Fruit fly (Drosophila melanogaster): Measurements from ENCODE around the gene CG15385.
A peak's percentile ranks its signal among the peaks of the same experiment; 100 is the strongest.

Gene CG15385

DNA sequence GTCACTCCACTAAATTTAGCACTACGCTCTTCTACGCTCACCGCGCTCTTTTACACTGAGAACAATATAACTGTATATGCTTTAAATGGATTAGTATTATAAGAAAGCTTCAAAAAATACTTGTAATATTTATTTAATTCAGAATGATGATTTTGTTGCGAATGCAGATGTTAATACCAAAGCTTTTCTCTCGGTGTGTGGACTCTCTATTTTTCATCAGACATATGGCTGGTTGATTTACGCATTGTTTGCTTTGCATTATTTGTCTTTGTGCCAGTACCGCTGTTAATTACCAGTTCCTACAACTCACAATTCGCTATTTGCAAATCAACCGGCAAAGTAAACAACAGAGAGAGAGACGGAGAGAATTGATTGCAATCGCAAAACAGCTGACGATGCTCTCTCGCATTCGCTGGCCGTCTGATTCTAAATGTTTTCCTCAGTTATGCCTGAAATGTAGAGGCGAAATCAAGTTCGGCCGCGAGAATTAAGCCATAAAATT lies 9.3 kb upstream of the CG15385 start (continued):
- TF ChIP-seq gsb (GFP tag; IDR thresholded peaks at IDR 0.05) (peak; percentile 97), run (tag; optimal IDR thresholded peaks at IDR 0.05) (peak; percentile 91), CG7987 (GFP tag; optimal IDR thresholded peaks at IDR 0.05) (peak; percentile 89), B-H2 (GFP tag; optimal IDR thresholded peaks at IDR 0.05) (peak; percentile 94), NfI (GFP tag; optimal IDR thresholded peaks at IDR 0.05) (peak; percentile 96), Drgx (GFP tag; IDR thresholded peaks at IDR 0.05) (peak; percentile 99), bbx (GFP tag; IDR thresholded peaks at IDR 0.05; ENCODE audit: partially characterized antibody) (no peak), az2 (GFP tag; optimal IDR thresholded peaks at IDR 0.05) (peak; percentile 96), gem (tag; optimal IDR thresholded peaks at IDR 0.05) (peak; percentile 99), Asciz (GFP tag; optimal IDR thresholded peaks at IDR 0.05) (peak; percentile 89), Poxn (GFP tag; IDR thresholded peaks at IDR 0.05) (peak; percentile 90), H15 (GFP tag; IDR thresholded peaks at IDR 0.05) (peak; percentile 96), fu2 (GFP tag; optimal IDR thresholded peaks at IDR 0.05) (peak; percentile 95), chinmo (GFP tag; IDR thresholded peaks at IDR 0.05; ENCODE audit: partially characterized antibody) (peak; percentile 91; the same call in 3 of the 4 replicates), CG33557 (GFP tag; optimal IDR thresholded peaks at IDR 0.05) (peak; percentile 90), CG13624 (GFP tag; optimal IDR thresholded peaks at IDR 0.05) (peak; percentile 96), jumu (GFP tag; optimal IDR thresholded peaks at IDR 0.05) (peak; percentile 95), CG17328 (GFP tag; IDR thresholded peaks at IDR 0.05) (peak; percentile 98), ind (GFP tag; optimal IDR thresholded peaks at IDR 0.05) (peak; percentile 94), maf-S (GFP tag; optimal IDR thresholded peaks at IDR 0.05) (peak; percentile 94), lbe (GFP tag; optimal IDR thresholded peaks at IDR 0.05) (peak; percentile 97), Oli (tag; optimal IDR thresholded peaks at IDR 0.05) (peak; percentile 96), CG2199 (GFP tag; IDR thresholded peaks at IDR 0.05) (peak; percentile 96), Ptx1 (GFP tag; IDR thresholded peaks at IDR 0.05) (peak; percentile 99), Sox102F (GFP tag; optimal IDR thresholded peaks at IDR 0.05) (peak; percentile 97), CG18619 (GFP tag; optimal IDR thresholded peaks at IDR 0.05) (peak; percentile 95), HmgZ (tag; optimal IDR thresholded peaks at IDR 0.05) (peak; percentile 98), CG6689 (GFP tag; IDR thresholded peaks at IDR 0.05) (peak; percentile 97), Camta (GFP tag; optimal IDR thresholded peaks at IDR 0.05) (peak; percentile 93), CG15073 (GFP tag; optimal IDR thresholded peaks at IDR 0.05) (peak; percentile 76), CG10654 (GFP tag; optimal IDR thresholded peaks at IDR 0.05) (peak; percentile 91), zen2 (GFP tag; IDR thresholded peaks at IDR 0.05; ENCODE audit: partially characterized antibody) (no peak), CG11560 (tag; IDR thresholded peaks at IDR 0.05) (peak; percentile 92), pita (GFP tag; optimal IDR thresholded peaks at IDR 0.05) (no peak), CG30431 (GFP tag; optimal IDR thresholded peaks at IDR 0.05) (peak; percentile 91), crc (GFP tag; optimal IDR thresholded peaks at IDR 0.05) (peak; percentile 91), sima (GFP tag; optimal IDR thresholded peaks at IDR 0.05) (peak; percentile 84), org-1 (GFP tag; optimal IDR thresholded peaks at IDR 0.05) (peak; percentile 96), CHES-1-like (GFP tag; optimal IDR thresholded peaks at IDR 0.05) (peak; percentile 98), CG10267 (tag; optimal IDR thresholded peaks at IDR 0.05) (peak; percentile 91), Kr (GFP tag; optimal IDR thresholded peaks at IDR 0.05) (peak; percentile 77), grn (GFP tag; optimal IDR thresholded peaks at IDR 0.05) (peak; percentile 86), CG18011 (GFP tag; optimal IDR thresholded peaks at IDR 0.05) (peak; percentile 91), CG15011 (GFP tag; optimal IDR thresholded peaks at IDR 0.05) (peak; percentile 91), CG13287 (GFP tag; IDR thresholded peaks at IDR 0.05; ENCODE audit: partially characterized antibody) (peak; percentile 31; the same call in 1 of the 2 replicates), sisA (GFP tag; IDR thresholded peaks at IDR 0.05) (peak; percentile 97), CG1647 (GFP tag; optimal IDR thresholded peaks at IDR 0.05) (peak; percentile 93), Deaf1 (tag; optimal IDR thresholded peaks at IDR 0.05) (peak; percentile 79), Hr39 (optimal IDR thresholded peaks at IDR 0.05) (no peak), CG11456 (GFP tag; IDR thresholded peaks at IDR 0.05) (peak; percentile 99), otp (GFP tag; IDR thresholded peaks at IDR 0.05) (peak; percentile 98)
